Fruit fly (Drosophila melanogaster) whole organism, wandering third instar larva: ENCODE results near the gene wrd.
A peak's percentile ranks its signal among the peaks of the same experiment; 100 is the strongest.

ENCODE experiments used
- Abd-B ChIP-seq: fragments of >200 bp; optimal IDR thresholded peaks from 2 replicates; lab custom pipeline; 2017; ENCODE audit warnings: missing biosample characterization, missing genetic modification characterization
- CG32264 ChIP-seq: fragments of 200-800 bp; sonication (Bioruptor generic); optimal IDR thresholded peaks from 2 replicates; lab custom pipeline; 2016; ENCODE audit warnings: missing biosample characterization, missing genetic modification characterization
- CG9705 ChIP-seq: fragments of 200-800 bp; sonication (Bioruptor generic); optimal IDR thresholded peaks from 2 replicates; lab custom pipeline; 2018; ENCODE audit warnings: missing biosample characterization, mild to moderate bottlenecking, missing genetic modification characterization
- CrebA ChIP-seq: fragments of 200-800 bp; sonication (Bioruptor generic); optimal IDR thresholded peaks from 2 replicates; lab custom pipeline; 2016; ENCODE audit warnings: missing biosample characterization, mild to moderate bottlenecking, missing genetic modification characterization, borderline replicate concordance
- Dfd ChIP-seq: fragments of >200 bp; optimal IDR thresholded peaks from 2 replicates; lab custom pipeline; 2017; ENCODE audit warnings: missing biosample characterization, missing genetic modification characterization
- Dif ChIP-seq: fragments of 200-275, 200-300 bp; sonication (Bioruptor generic); optimal IDR thresholded peaks from 2 replicates; lab custom pipeline; 2018; ENCODE audit warnings: missing biosample characterization, missing genetic modification characterization; ENCODE audit not compliant: partially characterized antibody
- GATAd ChIP-seq: sonication (Bioruptor generic); optimal IDR thresholded peaks from 2 replicates; lab custom pipeline; 2016; ENCODE audit warnings: missing biosample characterization, missing genetic modification characterization
- HLH106 ChIP-seq: fragments of 200-800 bp; optimal IDR thresholded peaks from 3 replicates; lab custom pipeline; 2019; ENCODE audit warnings: missing biosample characterization, mild to moderate bottlenecking, missing genetic modification characterization, moderate library complexity
- Hnf4 ChIP-seq: fragments of 200-800 bp; sonication (Bioruptor generic); optimal IDR thresholded peaks from 2 replicates; lab custom pipeline; 2016; ENCODE audit warnings: missing biosample characterization, mild to moderate bottlenecking, missing genetic modification characterization
- Hr78 ChIP-seq: fragments of >200 bp; optimal IDR thresholded peaks from 2 replicates; lab custom pipeline; 2017; ENCODE audit warnings: missing biosample characterization, missing genetic modification characterization
- Hr83 ChIP-seq: fragments of 200-300 bp; sonication (Bioruptor generic); optimal IDR thresholded peaks from 2 replicates; lab custom pipeline; 2016; ENCODE audit warnings: missing biosample characterization, mild to moderate bottlenecking, missing genetic modification characterization, moderate library complexity; ENCODE audit not compliant: poor library complexity, severe bottlenecking
- Jra ChIP-seq: sonication (Bioruptor generic); optimal IDR thresholded peaks from 2 replicates; lab custom pipeline; 2016; ENCODE audit warnings: missing biosample characterization, missing genetic modification characterization
- Mio ChIP-seq: sonication (Bioruptor generic); optimal IDR thresholded peaks from 2 replicates; lab custom pipeline; 2016; ENCODE audit warnings: missing biosample characterization, missing genetic modification characterization
- Myc ChIP-seq: fragments of >200 bp; optimal IDR thresholded peaks from 2 replicates; lab custom pipeline; 2017
- N ChIP-seq: fragments of >200 bp; optimal IDR thresholded peaks from 2 replicates; lab custom pipeline; 2018; ENCODE audit warnings: missing biosample characterization, missing external identifiers, missing genetic modification characterization
- OdsH ChIP-seq: fragments of 200-800 bp; sonication (Bioruptor generic); optimal IDR thresholded peaks from 2 replicates; lab custom pipeline; 2016; ENCODE audit warnings: missing biosample characterization, mild to moderate bottlenecking, missing genetic modification characterization
- Rel ChIP-seq, 2 experiments: fragments of 200-800 bp; sonication (Bioruptor generic) in 1 of 2; optimal IDR thresholded peaks; 2 replicates in 1 of 2; 3 replicates in 1 of 2; lab custom pipeline; 2016 to 2019; ENCODE audit warnings: mild to moderate bottlenecking in 2 of 2, missing biosample characterization in 2 of 2, missing genetic modification characterization in 2 of 2, moderate library complexity in 1 of 2
- Sp1 ChIP-seq: fragments of 200-800 bp; sonication (Bioruptor generic); optimal IDR thresholded peaks from 3 replicates; lab custom pipeline; 2019; ENCODE audit warnings: missing biosample characterization, mild to moderate bottlenecking, missing genetic modification characterization, moderate library complexity
- Vsx2 ChIP-seq: fragments of 200-300, 225-300 bp; sonication (Bioruptor generic); optimal IDR thresholded peaks from 2 replicates; lab custom pipeline; 2018; ENCODE audit warnings: missing biosample characterization, missing genetic modification characterization; ENCODE audit not compliant: partially characterized antibody
- br ChIP-seq: fragments of 200-800 bp; sonication (Bioruptor generic); optimal IDR thresholded peaks from 2 replicates; lab custom pipeline; 2016; ENCODE audit warnings: missing biosample characterization, missing genetic modification characterization
- brk ChIP-seq: fragments of 200-800 bp; sonication (Bioruptor generic); optimal IDR thresholded peaks from 2 replicates; lab custom pipeline; 2016; ENCODE audit warnings: missing biosample characterization, mild to moderate bottlenecking, missing genetic modification characterization
- dl ChIP-seq, 2 experiments: fragments of 175-275, 200-275 bp in 1 of 2; fragments of 200-275 bp in 1 of 2; sonication (Bioruptor generic); optimal IDR thresholded peaks; lab custom pipeline; 2018; ENCODE audit warnings: mild to moderate bottlenecking in 2 of 2, missing biosample characterization in 2 of 2, missing genetic modification characterization in 2 of 2, moderate library complexity in 2 of 2; ENCODE audit not compliant: partially characterized antibody in 2 of 2, insufficient read depth in 1 of 2
- dmrt93B ChIP-seq: fragments of 200-800 bp; sonication (Bioruptor generic); optimal IDR thresholded peaks from 2 replicates; lab custom pipeline; 2018; ENCODE audit warnings: missing biosample characterization, mild to moderate bottlenecking, missing genetic modification characterization
- dsf ChIP-seq: sonication (Bioruptor generic); optimal IDR thresholded peaks from 2 replicates; lab custom pipeline; 2016; ENCODE audit warnings: missing biosample characterization, missing genetic modification characterization, borderline replicate concordance
- ey ChIP-seq: fragments of 200-800 bp; sonication (Bioruptor generic); optimal IDR thresholded peaks from 2 replicates; lab custom pipeline; 2016; ENCODE audit warnings: missing biosample characterization, missing genetic modification characterization
- foxo ChIP-seq, 2 experiments: fragments of 200-800 bp; sonication (Bioruptor generic); optimal IDR thresholded peaks; 2 replicates in 1 of 2; 3 replicates in 1 of 2; lab custom pipeline; 2016 to 2017; ENCODE audit warnings: missing biosample characterization in 2 of 2, missing genetic modification characterization in 2 of 2
- fru ChIP-seq: fragments of 200-800 bp; sonication (Bioruptor generic); optimal IDR thresholded peaks from 3 replicates; lab custom pipeline; 2016; ENCODE audit warnings: missing biosample characterization, mild to moderate bottlenecking, missing genetic modification characterization
- h ChIP-seq: fragments of 200-800 bp; sonication (Bioruptor generic); optimal IDR thresholded peaks from 3 replicates; lab custom pipeline; 2016; ENCODE audit warnings: missing biosample characterization, mild to moderate bottlenecking, missing genetic modification characterization
- jim ChIP-seq: fragments of 175-275, 200-325 bp; sonication (Bioruptor generic); optimal IDR thresholded peaks from 2 replicates; lab custom pipeline; 2016; ENCODE audit warnings: missing biosample characterization, mild to moderate bottlenecking, missing genetic modification characterization
- lola ChIP-seq: fragments of >200 bp; optimal IDR thresholded peaks from 2 replicates; lab custom pipeline; 2017; ENCODE audit warnings: missing biosample characterization, missing genetic modification characterization
- pan ChIP-seq: fragments of >200 bp; optimal IDR thresholded peaks from 2 replicates; lab custom pipeline; 2017
- psq ChIP-seq: fragments of 200-800 bp; sonication (Bioruptor generic); optimal IDR thresholded peaks from 3 replicates; lab custom pipeline; 2017; ENCODE audit warnings: missing biosample characterization, mild to moderate bottlenecking, missing genetic modification characterization, moderate library complexity
- rgr ChIP-seq: fragments of 200-800 bp; sonication (Bioruptor generic); optimal IDR thresholded peaks from 3 replicates; lab custom pipeline; 2016; ENCODE audit warnings: missing biosample characterization, mild to moderate bottlenecking, missing genetic modification characterization
- sage ChIP-seq: fragments of 200-800 bp; sonication (Bioruptor generic); optimal IDR thresholded peaks from 2 replicates; lab custom pipeline; 2016; ENCODE audit warnings: missing biosample characterization, mild to moderate bottlenecking, missing genetic modification characterization
- sv ChIP-seq: fragments of 200-800 bp; sonication (Bioruptor generic); optimal IDR thresholded peaks from 3 replicates; lab custom pipeline; 2016; ENCODE audit warnings: missing biosample characterization, missing genetic modification characterization
- tai ChIP-seq: sonication (Bioruptor generic); optimal IDR thresholded peaks from 2 replicates; lab custom pipeline; 2016; ENCODE audit warnings: missing biosample characterization, missing genetic modification characterization
- usp ChIP-seq: fragments of >200 bp; optimal IDR thresholded peaks from 2 replicates; lab custom pipeline; 2017; ENCODE audit warnings: missing biosample characterization, missing genetic modification characterization
- woc ChIP-seq: sonication (Bioruptor generic); optimal IDR thresholded peaks from 2 replicates; lab custom pipeline; 2016; ENCODE audit warnings: missing biosample characterization, mild to moderate bottlenecking, missing genetic modification characterization

Gene wrd

dm6 chr3R:18199177-18199884 lies 31.8 kb downstream of the wrd start, which contains the start of the genes Ssdp and CG7985:
Gene Ssdp, minus strand, starts transcription at chr3R:18199595.
Gene CG7985, plus strand, starts transcription at chr3R:18199857.
- TF ChIP-seq Dif (no peak), Hr78 (no peak), CG32264 (no peak), dmrt93B (GFP tag; lab: Kevin White, UChicago) (no peak), h (peak; percentile 31), br (GFP tag; lab: Kevin White, UChicago) (peak; percentile 3), jim (GFP tag; lab: Kevin White, UChicago) (no peak), Mio (no peak), Vsx2 (peak; percentile 11), sage (GFP tag; lab: Kevin White, UChicago) (no peak), usp (GFP tag; lab: Kevin White, UChicago) (no peak), Jra (GFP tag; lab: Kevin White, UChicago) (no peak), lola (GFP tag; lab: Kevin White, UChicago) (no peak), psq (GFP tag; lab: Kevin White, UChicago) (peak; percentile 97), woc (GFP tag; lab: Kevin White, UChicago) (peak; percentile 2), HLH106 (tag; lab: Kevin White, UChicago) (no peak)

DNA sequence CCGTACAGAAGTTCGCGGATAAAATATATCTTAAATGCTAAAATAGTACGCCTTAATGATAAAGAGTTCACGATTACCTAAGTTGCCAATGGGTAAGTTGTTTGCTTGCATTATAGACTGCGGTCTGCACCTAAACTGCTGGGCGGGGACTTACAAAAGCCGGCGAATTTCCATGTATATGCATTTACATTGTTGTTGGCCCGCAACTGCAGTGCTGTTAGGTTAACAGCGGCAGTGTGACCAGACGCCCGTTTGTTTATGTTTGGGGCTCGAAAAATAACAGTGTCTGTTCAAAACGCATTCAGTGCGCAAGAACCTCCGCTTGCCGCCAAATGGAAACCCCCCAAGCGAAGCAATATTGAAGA lies 32.3 kb downstream of the wrd start:
- no peak for TF ChIP-seq GATAd (GFP tag; lab: Kevin White, UChicago)
- TF ChIP-seq N (GFP tag; lab: Kevin White, UChicago): no peak
- no peak for TF ChIP-seq CG32264
- no peak for TF ChIP-seq Rel (GFP tag; optimal IDR thresholded peaks at IDR 0.05; lab: Kevin White, UChicago)
- TF ChIP-seq Rel (tag; optimal IDR thresholded peaks at IDR 0.05; lab: Kevin White, UChicago): peak; percentile 80
- TF ChIP-seq Dfd: no peak
- TF ChIP-seq usp (GFP tag; lab: Kevin White, UChicago): no peak

DNA sequence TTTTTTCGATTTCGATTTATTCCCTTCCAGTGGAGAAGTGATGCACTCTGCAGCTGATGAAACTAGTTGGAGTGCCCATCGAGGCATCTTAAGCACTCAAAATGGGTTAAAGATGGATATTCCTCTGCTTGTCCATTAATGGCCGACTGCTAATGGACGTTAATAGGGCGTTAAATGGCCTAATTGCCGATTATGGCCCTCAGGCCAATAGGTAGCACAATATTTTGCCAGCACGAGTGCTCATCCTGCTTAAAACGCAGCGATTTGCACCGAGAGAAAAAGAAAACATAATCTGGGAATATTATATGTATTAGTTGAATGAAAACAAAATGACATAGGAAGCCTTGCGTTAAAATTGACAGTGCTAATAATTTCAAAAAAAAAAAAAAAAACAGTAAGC lies 40.9 kb downstream of the wrd start, which contains the start of gene CG44158:
Gene CG44158, plus strand, starts transcription at position 301 of the 400 bp plus-strand sequence.
- no peak for TF ChIP-seq woc (GFP tag; lab: Kevin White, UChicago)
- TF ChIP-seq dl (GFP tag; optimal IDR thresholded peaks at IDR 0.05; lab: Kevin White, UChicago; ENCODE audit: insufficient read depth in 1 of 2, partially characterized antibody in 2 of 2): no peak
- no peak for TF ChIP-seq psq (GFP tag; lab: Kevin White, UChicago)
- TF ChIP-seq rgr: no peak
- no peak for TF ChIP-seq Sp1 (GFP tag; lab: Kevin White, UChicago)
- no peak for TF ChIP-seq Vsx2
- no peak for TF ChIP-seq CG32264
- TF ChIP-seq CG9705 (GFP tag; lab: Kevin White, UChicago): no peak
- TF ChIP-seq jim (GFP tag; lab: Kevin White, UChicago): no peak

- TF ChIP-seq Sp1 (GFP tag; lab: Kevin White, UChicago): no peak
- TF ChIP-seq Mio: no peak
- TF ChIP-seq sage (GFP tag; lab: Kevin White, UChicago): no peak
- peak; percentile 23 for TF ChIP-seq fru (GFP tag; lab: Kevin White, UChicago)
- TF ChIP-seq Vsx2: no peak
- no peak for TF ChIP-seq N (GFP tag; lab: Kevin White, UChicago)
- TF ChIP-seq jim (GFP tag; lab: Kevin White, UChicago): no peak
- TF ChIP-seq Dif: no peak
- TF ChIP-seq dmrt93B (GFP tag; lab: Kevin White, UChicago): no peak
- no peak for TF ChIP-seq Rel (GFP tag; optimal IDR thresholded peaks at IDR 0.05; lab: Kevin White, UChicago)
- TF ChIP-seq Rel (tag; optimal IDR thresholded peaks at IDR 0.05; lab: Kevin White, UChicago): no peak
- TF ChIP-seq Dfd: no peak
- no peak for TF ChIP-seq CG32264
- no peak for TF ChIP-seq lola (GFP tag; lab: Kevin White, UChicago)
- TF ChIP-seq psq (GFP tag; lab: Kevin White, UChicago): peak; percentile 1
- no peak for TF ChIP-seq Hr78
- peak; percentile 55 for TF ChIP-seq h
- peak; percentile 3 for TF ChIP-seq dsf
- TF ChIP-seq foxo (GFP tag; optimal IDR thresholded peaks at IDR 0.05; lab: Kevin White, UChicago): peak in 1 of 2 experiments; percentile 51
- no peak for TF ChIP-seq HLH106 (tag; lab: Kevin White, UChicago)
- TF ChIP-seq tai: no peak
- TF ChIP-seq brk (GFP tag; lab: Kevin White, UChicago): no peak
- TF ChIP-seq GATAd (GFP tag; lab: Kevin White, UChicago): no peak
- peak; percentile 24 for TF ChIP-seq Hr83
- TF ChIP-seq dl (GFP tag; optimal IDR thresholded peaks at IDR 0.05; lab: Kevin White, UChicago; ENCODE audit: insufficient read depth in 1 of 2, partially characterized antibody in 2 of 2): no peak
- TF ChIP-seq usp (GFP tag; lab: Kevin White, UChicago): no peak
- no peak for TF ChIP-seq Abd-B
- no peak for TF ChIP-seq CG9705 (GFP tag; lab: Kevin White, UChicago)
- peak; percentile 4 for TF ChIP-seq Jra (GFP tag; lab: Kevin White, UChicago)
- TF ChIP-seq sv: peak; percentile 12
- TF ChIP-seq OdsH (GFP tag; lab: Kevin White, UChicago): no peak
- peak; percentile 35 for TF ChIP-seq br (GFP tag; lab: Kevin White, UChicago)
- no peak for TF ChIP-seq Myc
- peak; percentile 35 for TF ChIP-seq woc (GFP tag; lab: Kevin White, UChicago)
- no peak for TF ChIP-seq CrebA (GFP tag; lab: Kevin White, UChicago)
- no peak for TF ChIP-seq pan (lab: Kevin White, UChicago)
- TF ChIP-seq rgr: peak; percentile 47
- peak; percentile 53 for TF ChIP-seq ey (GFP tag; lab: Kevin White, UChicago)
- TF ChIP-seq Hnf4 (GFP tag; lab: Kevin White, UChicago): no peak
- TF ChIP-seq, all 38 proteins: peak for 12
Observed at dm6 chr3R:18215300-18215699, 47.7 kb downstream of the wrd start.
